Fruit fly (Drosophila melanogaster) whole organism, embryonic: ENCODE results near the gene CG10324.

Experiments used
- kay ChIP-seq: fragments of 200-800 bp; sonication (Bioruptor generic); optimal IDR thresholded peaks from 2 replicates; lab custom pipeline; 2016; ENCODE audit warnings: missing biosample characterization, missing genetic modification characterization
- luna ChIP-seq: fragments of 200-800 bp; sonication (Bioruptor generic); optimal IDR thresholded peaks from 2 replicates; lab custom pipeline; 2016; ENCODE audit warnings: missing biosample characterization, missing genetic modification characterization

dm6 chr3R:16682901-16683300 is 36.1 kb upstream of the CG10324 start:
- TF ChIP-seq kay (GFP tag; lab: Kevin White, UChicago) = no peak
- TF ChIP-seq luna (GFP tag; lab: Kevin White, UChicago) = no peak
